Fruit fly (Drosophila melanogaster): ENCODE data around the gene Npc2h.

Gene Npc2h

DNA sequence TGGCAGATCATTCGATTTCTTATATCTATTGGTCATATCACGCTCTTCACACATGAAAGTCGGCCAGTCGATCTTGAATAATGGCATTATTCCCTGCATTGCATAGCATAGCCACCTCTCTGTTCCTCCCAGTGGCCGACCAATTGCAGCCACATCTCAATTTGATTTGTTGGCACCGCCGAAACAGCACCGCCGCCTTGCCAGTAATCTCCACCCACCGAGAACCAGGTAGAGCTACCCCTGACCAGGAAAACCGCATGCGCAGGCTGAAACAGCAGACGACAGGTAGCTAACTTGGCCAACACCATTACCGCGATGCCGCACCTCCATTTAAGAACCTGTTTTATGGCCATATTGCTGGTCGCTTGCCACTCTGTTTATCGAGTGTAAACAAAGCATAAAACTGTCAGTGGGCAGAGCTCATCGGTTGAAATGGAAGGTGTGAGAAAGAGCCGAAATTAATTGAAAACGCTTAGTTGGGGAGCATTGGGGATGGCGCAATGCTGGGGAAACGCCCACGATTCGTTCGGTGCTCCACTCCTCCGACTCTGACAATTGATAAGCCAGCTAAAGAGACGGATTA is 20.9 kb upstream of the Npc2h start (continued):
- TF ChIP-seq zen2 (GFP tag; IDR thresholded peaks at IDR 0.05; ENCODE audit: partially characterized antibody): no peak
- no peak for TF ChIP-seq Mes4 (GFP tag; optimal IDR thresholded peaks at IDR 0.05)
- TF ChIP-seq CG17361 (GFP tag; IDR thresholded peaks at IDR 0.05): no peak
- TF ChIP-seq croc (GFP tag; conservative IDR thresholded peaks at IDR 0.05): no peak
- peak; percentile 34 for TF ChIP-seq HmgD (GFP tag; optimal IDR thresholded peaks at IDR 0.05)
- no peak for TF ChIP-seq fd96Cb (tag; optimal IDR thresholded peaks at IDR 0.05)
- TF ChIP-seq tgo (GFP tag; IDR thresholded peaks at IDR 0.05): no peak
- TF ChIP-seq CG8765 (GFP tag; IDR thresholded peaks at IDR 0.05): no peak
- TF ChIP-seq ash1 (GFP tag; optimal IDR thresholded peaks at IDR 0.05): no peak
- TF ChIP-seq odd (GFP tag; optimal IDR thresholded peaks at IDR 0.05): peak; percentile 17
- no peak for TF ChIP-seq pum (GFP tag; optimal IDR thresholded peaks at IDR 0.05)
- no peak for TF ChIP-seq crp (GFP tag; optimal IDR thresholded peaks at IDR 0.05)
- TF ChIP-seq CG2202 (tag; optimal IDR thresholded peaks at IDR 0.05): peak; percentile 55
- TF ChIP-seq CG7928 (GFP tag; optimal IDR thresholded peaks at IDR 0.05): no peak
- TF ChIP-seq CG14965 (GFP tag; optimal IDR thresholded peaks at IDR 0.05; ENCODE audit: borderline replicate concordance): no peak
- no peak for TF ChIP-seq CG1602 (GFP tag; optimal IDR thresholded peaks at IDR 0.05)
- TF ChIP-seq zfh1 (GFP tag; IDR thresholded peaks at IDR 0.05): 0 out of 3 replicates have a peak, but pooled peaks have one; percentile 5
- TF ChIP-seq Gug (GFP tag; IDR thresholded peaks at IDR 0.05): no peak
- TF ChIP-seq CG4404 (GFP tag; IDR thresholded peaks at IDR 0.05): no peak
- no peak for TF ChIP-seq btn (GFP tag; optimal IDR thresholded peaks at IDR 0.05)
- TF ChIP-seq CG4820 (GFP tag; optimal IDR thresholded peaks at IDR 0.05): no peak
- TF ChIP-seq trh (GFP tag; optimal IDR thresholded peaks at IDR 0.05): no peak
- TF ChIP-seq peb (GFP tag; IDR thresholded peaks at IDR 0.05): no peak
- no peak for TF ChIP-seq Ada2b (GFP tag; IDR thresholded peaks at IDR 0.05)
- TF ChIP-seq fd3F (GFP tag; optimal IDR thresholded peaks at IDR 0.05): no peak
- no peak for TF ChIP-seq slou (GFP tag; optimal IDR thresholded peaks at IDR 0.05)
- TF ChIP-seq caup (GFP tag; optimal IDR thresholded peaks at IDR 0.05; ENCODE audit: severe bottlenecking): peak; percentile 10
- peak; percentile 48 for TF ChIP-seq D (optimal IDR thresholded peaks at IDR 0.05)
- TF ChIP-seq D (GFP tag; optimal IDR thresholded peaks at IDR 0.05): peak; percentile 32
- TF ChIP-seq crol (GFP tag; IDR thresholded peaks at IDR 0.05): no peak
- no peak for TF ChIP-seq YL-1 (GFP tag; optimal IDR thresholded peaks at IDR 0.05)
- TF ChIP-seq CG2116 (GFP tag; optimal IDR thresholded peaks at IDR 0.05): no peak
- no peak for TF ChIP-seq CG13296 (GFP tag; optimal IDR thresholded peaks at IDR 0.05)
- TF ChIP-seq pita (GFP tag; optimal IDR thresholded peaks at IDR 0.05): no peak
- no peak for TF ChIP-seq tna (GFP tag; IDR thresholded peaks at IDR 0.05; ENCODE audit: partially characterized antibody)
- peak in 1 of 2 experiments; percentile 45 for TF ChIP-seq chif (GFP tag; optimal IDR thresholded peaks at IDR 0.05)
- TF ChIP-seq Drgx (GFP tag; IDR thresholded peaks at IDR 0.05): no peak
- TF ChIP-seq ara (GFP tag; IDR thresholded peaks at IDR 0.05): no peak
- TF ChIP-seq Rfx (GFP tag; IDR thresholded peaks at IDR 0.05): no peak
- TF ChIP-seq ATbp (GFP tag; optimal IDR thresholded peaks at IDR 0.05): peak; percentile 43
- no peak for TF ChIP-seq Ets65A (GFP tag)
- TF ChIP-seq Sox102F (GFP tag; optimal IDR thresholded peaks at IDR 0.05): no peak
- no peak for TF ChIP-seq unc-4 (GFP tag; IDR thresholded peaks at IDR 0.05; ENCODE audit: partially characterized antibody)
- no peak for TF ChIP-seq Dbx (GFP tag; IDR thresholded peaks at IDR 0.05)
- no peak for TF ChIP-seq CG12744 (GFP tag; optimal IDR thresholded peaks at IDR 0.05)
- TF ChIP-seq Gsc (GFP tag; IDR thresholded peaks at IDR 0.05): no peak
- TF ChIP-seq CG34224 (GFP tag; IDR thresholded peaks at IDR 0.05; ENCODE audit: partially characterized antibody): no peak
- 0 out of 2 replicates have a peak, but pooled peaks have one; percentile 21 for TF ChIP-seq vvl (GFP tag; IDR thresholded peaks at IDR 0.05)
- no peak for TF ChIP-seq tin (GFP tag; optimal IDR thresholded peaks at IDR 0.05)
- TF ChIP-seq CG7556 (GFP tag; optimal IDR thresholded peaks at IDR 0.05): no peak
- TF ChIP-seq CG13424 (tag; optimal IDR thresholded peaks at IDR 0.05): no peak

Measured in whole organism, embryonic.